Worm (Caenorhabditis elegans): ENCODE results near the gene C25A8.5.

- TF ChIP-seq scrt-1 (GFP tag; IDR thresholded peaks at IDR 0.05) (no peak), hmbx-1 (tag; optimal IDR thresholded peaks at IDR 0.05) (no peak), ama-1 (optimal IDR thresholded peaks at IDR 0.05) (no peak), tbx-37 (GFP tag; conservative IDR thresholded peaks at IDR 0.05) (no peak), B0310.2 (tag; optimal IDR thresholded peaks at IDR 0.05) (no peak), pes-1 (GFP tag; IDR thresholded peaks at IDR 0.05) (no peak), ceh-36 (tag; optimal IDR thresholded peaks at IDR 0.05) (no peak), hmg-4 (GFP tag; optimal IDR thresholded peaks at IDR 0.05) (no peak), aly-1 (tag; optimal IDR thresholded peaks at IDR 0.05) (no peak), ceh-13 (GFP tag; optimal IDR thresholded peaks at IDR 0.05) (no peak), tbx-11 (GFP tag; IDR thresholded peaks at IDR 0.05) (no peak)
Observed at ce11 chrIV:7009531-7009930, 10.2 kb downstream of the C25A8.5 start, which contains the start of gene C25A8.2.

All from whole organism, early embryonic.